Worm (Caenorhabditis elegans) whole organism, L1 larva: ENCODE results near the gene rol-6.

Experiments used
- C16A3.4 ChIP-seq: fragments of 150-350 bp; optimal IDR thresholded peaks from 2 replicates; lab custom pipeline; 2014; ENCODE audit warnings: missing biosample characterization, missing genetic modification characterization
- Y116A8C.19 ChIP-seq: sonication (generic microtip); optimal IDR thresholded peaks from 2 replicates; lab custom pipeline; 2016; ENCODE audit warnings: missing compliant biosample characterization, missing genetic modification characterization, borderline replicate concordance
- blmp-1 ChIP-seq: fragments of 150-350 bp; optimal IDR thresholded peaks from 2 replicates; lab custom pipeline; 2014; ENCODE audit warnings: missing biosample characterization, missing genetic modification characterization
- ceh-63 ChIP-seq: fragments of 200-800 bp; sonication (Bioruptor generic); optimal IDR thresholded peaks from 2 replicates; lab custom pipeline; 2018; ENCODE audit warnings: mild to moderate bottlenecking, missing genetic modification characterization, missing compliant biosample characterization
- ceh-82 ChIP-seq, 3 experiments: fragments of 150-350 bp in 1 of 3; sonication (generic microtip) in 2 of 3; optimal IDR thresholded peaks; 2 replicates each; lab custom pipeline; 2014 to 2017; ENCODE audit warnings: missing biosample characterization in 3 of 3, missing genetic modification characterization in 3 of 3
- ceh-90 ChIP-seq: sonication (generic microtip); optimal IDR thresholded peaks from 2 replicates; lab custom pipeline; 2016; ENCODE audit warnings: missing genetic modification characterization, missing compliant biosample characterization
- dpl-1 ChIP-seq, 3 experiments: fragments of 150-350 bp in 2 of 3; sonication (generic microtip) in 1 of 3; optimal IDR thresholded peaks; 2 replicates each; lab custom pipeline; 2014 to 2017; ENCODE audit warnings: missing biosample characterization in 3 of 3, missing genetic modification characterization in 3 of 3, missing genetic modification reagents in 3 of 3
- efl-1 ChIP-seq, 4 experiments: fragments of 150-350 bp; optimal IDR thresholded peaks in 3 of 4; peaks in 1 of 4; 1 replicate in 1 of 4; 2 replicates in 3 of 4; lab custom pipeline; 2014; ENCODE audit warnings: missing biosample characterization in 2 of 4, missing genetic modification characterization in 2 of 4, missing genetic modification reagents in 2 of 4
- elt-2 ChIP-seq: sonication (generic microtip); optimal IDR thresholded peaks from 2 replicates; lab custom pipeline; 2016; ENCODE audit warnings: missing genetic modification characterization, mild to moderate bottlenecking, inconsistent platforms, missing compliant biosample characterization, missing genetic modification reagents
- elt-3 ChIP-seq, 6 experiments: fragments of 150-350 bp in 1 of 6; sonication (generic microtip); optimal IDR thresholded peaks; 2 replicates each; lab custom pipeline; 2017 to 2018; ENCODE audit warnings: missing biosample characterization in 6 of 6, missing genetic modification characterization in 6 of 6, inconsistent platforms in 1 of 6
- fkh-4 ChIP-seq: sonication (generic microtip); optimal IDR thresholded peaks from 2 replicates; lab custom pipeline; 2016; ENCODE audit warnings: missing compliant biosample characterization, missing genetic modification characterization, borderline replicate concordance
- fkh-8 ChIP-seq: sonication (generic microtip); optimal IDR thresholded peaks from 2 replicates; lab custom pipeline; 2016; ENCODE audit warnings: mild to moderate bottlenecking, missing genetic modification characterization, missing compliant biosample characterization
- grh-1 ChIP-seq: fragments of 200-800 bp; sonication (Bioruptor generic); IDR thresholded peaks from 2 replicates; pipeline ENCODE4 v1.3.6; 2022; ENCODE audit warnings: missing genetic modification reagents, missing genetic modification characterization, missing compliant biosample characterization
- hpl-2 ChIP-seq: fragments of 150-350 bp; optimal IDR thresholded peaks from 2 replicates; lab custom pipeline; 2014; ENCODE audit warnings: missing biosample characterization, missing genetic modification reagents, missing genetic modification characterization
- jun-1 ChIP-seq: fragments of 150-350 bp; optimal IDR thresholded peaks from 2 replicates; lab custom pipeline; 2014; ENCODE audit warnings: missing biosample characterization, missing genetic modification reagents, missing genetic modification characterization
- lin-13 ChIP-seq: fragments of 150-350 bp; optimal IDR thresholded peaks from 2 replicates; lab custom pipeline; 2014; ENCODE audit warnings: missing biosample characterization, missing genetic modification reagents, missing genetic modification characterization
- lin-14 ChIP-seq: fragments of 200-800 bp; sonication (Bioruptor generic); optimal IDR thresholded peaks from 2 replicates; lab custom pipeline; 2018; ENCODE audit warnings: mild to moderate bottlenecking, missing genetic modification characterization, moderate library complexity, missing compliant biosample characterization
- lin-35 ChIP-seq, 2 experiments: fragments of 150-350 bp; optimal IDR thresholded peaks; 2 replicates each; lab custom pipeline; 2014; ENCODE audit warnings: missing biosample characterization in 2 of 2, missing genetic modification characterization in 2 of 2, missing genetic modification reagents in 2 of 2
- lir-3 ChIP-seq: sonication (generic microtip); optimal IDR thresholded peaks from 2 replicates; lab custom pipeline; 2016; ENCODE audit warnings: mild to moderate bottlenecking, missing genetic modification characterization, moderate library complexity, missing compliant biosample characterization; ENCODE audit not compliant: poor library complexity
- lsy-2 ChIP-seq, 2 experiments: fragments of 150-350 bp; optimal IDR thresholded peaks; 2 replicates each; lab custom pipeline; 2014; ENCODE audit warnings: missing biosample characterization in 2 of 2, missing genetic modification characterization in 2 of 2
- mab-9 ChIP-seq: fragments of 200-800 bp; sonication (Bioruptor generic); IDR thresholded peaks from 2 replicates; pipeline ENCODE4 v1.3.6; 2022; ENCODE audit warnings: missing genetic modification reagents, missing genetic modification characterization, missing compliant biosample characterization
- mdl-1 ChIP-seq, 2 experiments: fragments of 150-350 bp; optimal IDR thresholded peaks; 2 replicates each; lab custom pipeline; 2014 to 2017; ENCODE audit warnings: missing biosample characterization in 2 of 2, missing genetic modification characterization in 2 of 2, inconsistent platforms in 1 of 2
- mep-1 ChIP-seq: fragments of 150-350 bp; optimal IDR thresholded peaks from 2 replicates; lab custom pipeline; 2014; ENCODE audit warnings: missing biosample characterization, missing genetic modification characterization
- nhr-11 ChIP-seq: fragments of 150-350 bp; optimal IDR thresholded peaks from 2 replicates; lab custom pipeline; 2014; ENCODE audit warnings: missing biosample characterization, missing genetic modification characterization
- nhr-19 ChIP-seq: fragments of 200-800 bp; sonication (Bioruptor generic); conservative IDR thresholded peaks from 2 replicates; pipeline ENCODE4 v1.3.6; 2022; ENCODE audit warnings: missing genetic modification characterization, missing compliant biosample characterization
- nhr-20 ChIP-seq: sonication (generic microtip); optimal IDR thresholded peaks from 2 replicates; lab custom pipeline; 2016; ENCODE audit warnings: mild to moderate bottlenecking, missing genetic modification characterization, missing compliant biosample characterization
- nhr-237 ChIP-seq: fragments of 150-350 bp; optimal IDR thresholded peaks from 2 replicates; lab custom pipeline; 2014; ENCODE audit warnings: missing biosample characterization, missing genetic modification characterization
- nhr-47 ChIP-seq: sonication (generic microtip); optimal IDR thresholded peaks from 2 replicates; lab custom pipeline; 2016; ENCODE audit warnings: mild to moderate bottlenecking, missing genetic modification characterization, moderate library complexity, missing compliant biosample characterization
- nhr-71 ChIP-seq: sonication (generic microtip); optimal IDR thresholded peaks from 2 replicates; lab custom pipeline; 2016; ENCODE audit warnings: mild to moderate bottlenecking, missing genetic modification characterization, moderate library complexity, missing compliant biosample characterization
- nhr-76 ChIP-seq: sonication (generic microtip); optimal IDR thresholded peaks from 2 replicates; lab custom pipeline; 2017; ENCODE audit warnings: missing biosample characterization, missing genetic modification characterization
- nhr-85 ChIP-seq: sonication (generic microtip); peaks from one replicate; lab custom pipeline; 2016; ENCODE audit warnings: missing genetic modification characterization, inconsistent platforms, missing compliant biosample characterization
- nhr-90 ChIP-seq: sonication (generic microtip); optimal IDR thresholded peaks from 2 replicates; lab custom pipeline; 2016; ENCODE audit warnings: mild to moderate bottlenecking, missing genetic modification characterization, missing compliant biosample characterization; ENCODE audit not compliant: poor library complexity
- pqm-1 ChIP-seq: sonication (generic microtip); optimal IDR thresholded peaks from 3 replicates; lab custom pipeline; 2017; ENCODE audit warnings: missing biosample characterization, missing genetic modification characterization
- rnt-1 ChIP-seq: sonication (generic microtip); optimal IDR thresholded peaks from 2 replicates; lab custom pipeline; 2016; ENCODE audit warnings: mild to moderate bottlenecking, missing genetic modification characterization, moderate library complexity, missing compliant biosample characterization
- skn-1 ChIP-seq: fragments of 150-350 bp; optimal IDR thresholded peaks from 2 replicates; lab custom pipeline; 2014; ENCODE audit warnings: missing biosample characterization, missing genetic modification characterization
- snpc-4 ChIP-seq: fragments of 150-350 bp; optimal IDR thresholded peaks from 2 replicates; lab custom pipeline; 2014; ENCODE audit warnings: missing biosample characterization, missing genetic modification characterization
- snu-23 ChIP-seq: sonication (generic microtip); optimal IDR thresholded peaks from 2 replicates; lab custom pipeline; 2016; ENCODE audit warnings: missing genetic modification characterization, missing compliant biosample characterization
- swsn-7 ChIP-seq: sonication (generic microtip); optimal IDR thresholded peaks from 2 replicates; lab custom pipeline; 2016; ENCODE audit warnings: missing genetic modification characterization, missing compliant biosample characterization
- tbx-2 ChIP-seq: sonication (generic microtip); optimal IDR thresholded peaks from 2 replicates; lab custom pipeline; 2016; ENCODE audit warnings: missing genetic modification characterization, missing compliant biosample characterization
- unc-130 ChIP-seq: fragments of 150-350 bp; optimal IDR thresholded peaks from 2 replicates; lab custom pipeline; 2017; ENCODE audit warnings: missing biosample characterization, missing genetic modification characterization, inconsistent platforms
- unc-86 ChIP-seq: sonication (generic microtip); optimal IDR thresholded peaks from 2 replicates; lab custom pipeline; 2016; ENCODE audit warnings: missing genetic modification characterization, missing compliant biosample characterization
- vab-15 ChIP-seq: sonication (generic microtip); optimal IDR thresholded peaks from 2 replicates; lab custom pipeline; 2017; ENCODE audit warnings: missing genotype, mild to moderate bottlenecking, missing genetic modification characterization, missing compliant biosample characterization
- xbp-1 ChIP-seq: sonication (generic microtip); optimal IDR thresholded peaks from 2 replicates; lab custom pipeline; 2016; ENCODE audit warnings: missing genetic modification characterization, missing compliant biosample characterization
- ztf-4 ChIP-seq: fragments of 150-350 bp; optimal IDR thresholded peaks from 2 replicates; lab custom pipeline; 2014; ENCODE audit warnings: missing biosample characterization, missing genetic modification characterization

The rol-6 gene

ce11 chrII:8742006-8742847, 9.4 kb downstream of the rol-6 start:
- peak; percentile 51 to 82 for TF ChIP-seq lsy-2 (tag; optimal IDR thresholded peaks at IDR 0.05; lab: Kevin White, UChicago)
- peak; percentile 91 for TF ChIP-seq blmp-1 (tag; lab: Kevin White, UChicago)
- peak in 1 of 2 experiments; percentile 97 for TF ChIP-seq mdl-1 (tag; optimal IDR thresholded peaks at IDR 0.05; lab: Kevin White, UChicago)
- TF ChIP-seq nhr-85 (tag; lab: Kevin White, UChicago), result peak; percentile 100
- TF ChIP-seq dpl-1 (GFP tag; optimal IDR thresholded peaks at IDR 0.05; lab: Kevin White, UChicago), result peak in 2 of 3 experiments; percentile 19 to 31
- TF ChIP-seq mab-9 (GFP tag; lab: Robert Waterston, UW), result 0 out of 2 replicates have a peak, but pooled peaks have one; percentile 49
- peak; percentile 87 for TF ChIP-seq nhr-19 (GFP tag; lab: Robert Waterston, UW)
- TF ChIP-seq lin-35 (GFP tag; optimal IDR thresholded peaks at IDR 0.05; lab: Kevin White, UChicago), result peak in 1 of 2 experiments; percentile 81
- TF ChIP-seq unc-130 (tag; lab: Kevin White, UChicago), result peak; percentile 81
- TF ChIP-seq C16A3.4 (tag; lab: Kevin White, UChicago), result peak; percentile 55
- TF ChIP-seq efl-1 (optimal IDR thresholded peaks at IDR 0.05; lab: Kevin White, UChicago), result peak in 1 of 2 experiments; percentile 10
- TF ChIP-seq efl-1 (GFP tag; optimal IDR thresholded peaks at IDR 0.05 in 1 of 2; lab: Kevin White, UChicago), result peak in 1 of 2 experiments; percentile 89
- TF ChIP-seq skn-1 (tag; lab: Kevin White, UChicago), result peak; percentile 53
- TF ChIP-seq ztf-4 (tag; lab: Kevin White, UChicago), result peak; percentile 55
- TF ChIP-seq xbp-1 (tag; lab: Kevin White, UChicago), result peak; percentile 58
- peak; percentile 94 for TF ChIP-seq nhr-71 (tag; lab: Kevin White, UChicago)
- no peak for TF ChIP-seq snpc-4 (tag; lab: Kevin White, UChicago)
- TF ChIP-seq lin-13 (GFP tag; lab: Kevin White, UChicago), result peak; percentile 53
- no peak for TF ChIP-seq ceh-90 (tag; lab: Kevin White, UChicago)
- no peak for TF ChIP-seq fkh-4 (tag; lab: Kevin White, UChicago)
- peak; percentile 91 for TF ChIP-seq lin-14 (GFP tag; lab: Kevin White, UChicago)
- peak; percentile 94 for TF ChIP-seq nhr-90 (tag; lab: Kevin White, UChicago)
- peak; percentile 70 for TF ChIP-seq nhr-11
- peak; percentile 6 for TF ChIP-seq vab-15 (tag; lab: Kevin White, UChicago)
- TF ChIP-seq hpl-2 (GFP tag; lab: Kevin White, UChicago), result no peak
- peak; percentile 79 for TF ChIP-seq tbx-2
- TF ChIP-seq nhr-47 (tag; lab: Kevin White, UChicago), result peak; percentile 79
- peak; percentile 13 for TF ChIP-seq rnt-1 (tag; lab: Kevin White, UChicago)
- peak; percentile 87 for TF ChIP-seq snu-23
- TF ChIP-seq lir-3 (tag; lab: Kevin White, UChicago), result peak; percentile 62
- TF ChIP-seq jun-1 (tag; lab: Kevin White, UChicago), result no peak
- TF ChIP-seq ceh-82 (tag; optimal IDR thresholded peaks at IDR 0.05; lab: Kevin White, UChicago), result no peak
- peak; percentile 79 for TF ChIP-seq mep-1
- no peak for TF ChIP-seq pqm-1 (tag; lab: Kevin White, UChicago)
- no peak for TF ChIP-seq elt-2 (tag; lab: Kevin White, UChicago)
- peak; percentile 16 for TF ChIP-seq swsn-7
- peak; percentile 97 for TF ChIP-seq nhr-20 (tag; lab: Kevin White, UChicago)
- peak; percentile 84 for TF ChIP-seq grh-1 (GFP tag; lab: Robert Waterston, UW)
- TF ChIP-seq elt-3 (tag; optimal IDR thresholded peaks at IDR 0.05; lab: Kevin White, UChicago), result peak in 5 of 6 experiments; percentile 29 to 97 (median 64)
- TF ChIP-seq, all 84 proteins: peak for 30

- TF ChIP-seq rnt-1 (tag; lab: Kevin White, UChicago) (peak; percentile 29), ceh-82 (tag; optimal IDR thresholded peaks at IDR 0.05; lab: Kevin White, UChicago) (peak in 1 of 3 experiments; percentile 10), unc-86 (tag; lab: Kevin White, UChicago) (no peak), fkh-8 (tag; lab: Kevin White, UChicago) (peak; percentile 59), Y116A8C.19 (no peak), lsy-2 (tag; optimal IDR thresholded peaks at IDR 0.05; lab: Kevin White, UChicago) (peak; percentile 21 to 40), nhr-237 (tag; lab: Kevin White, UChicago) (no peak), dpl-1 (GFP tag; optimal IDR thresholded peaks at IDR 0.05; lab: Kevin White, UChicago) (peak in 1 of 3 experiments; percentile 41), efl-1 (optimal IDR thresholded peaks at IDR 0.05; lab: Kevin White, UChicago) (peak in 1 of 2 experiments; percentile 29), efl-1 (GFP tag; optimal IDR thresholded peaks at IDR 0.05 in 1 of 2; lab: Kevin White, UChicago) (peak in 1 of 2 experiments; percentile 5), nhr-76 (no peak), ceh-63 (GFP tag; lab: Kevin White, UChicago) (no peak), lin-14 (GFP tag; lab: Kevin White, UChicago) (peak; percentile 57), skn-1 (tag; lab: Kevin White, UChicago) (no peak)
Observed at ce11 chrII:8742972-8743371, 10.1 kb downstream of the rol-6 start.
